Fruit fly (Drosophila melanogaster) whole organism, embryonic: ENCODE results near the gene Rpp30.

Experiments
- Bteb2 ChIP-seq: fragments of 200-800 bp; sonication (Bioruptor generic); optimal IDR thresholded peaks from 2 replicates; lab custom pipeline; 2016; ENCODE audit warnings: missing biosample characterization, missing genetic modification characterization
- CG10321 ChIP-seq: fragments of 200-800 bp; sonication (Bioruptor generic); IDR thresholded peaks from 2 replicates; pipeline ENCODE4 v1.3.6; 2022; ENCODE audit warnings: missing biosample characterization, missing genetic modification characterization
- CG11504 ChIP-seq: fragments of 200-800 bp; sonication (Bioruptor generic); optimal IDR thresholded peaks from 3 replicates; lab custom pipeline; 2019; ENCODE audit warnings: missing biosample characterization, mild to moderate bottlenecking, missing genetic modification characterization, moderate library complexity
- CG13624 ChIP-seq: fragments of 200-800 bp; sonication (Bioruptor generic); optimal IDR thresholded peaks from 2 replicates; lab custom pipeline; 2016; ENCODE audit warnings: missing biosample characterization, missing genetic modification characterization
- CG14014 ChIP-seq: fragments of 200-800 bp; sonication (Bioruptor generic); IDR thresholded peaks from 2 replicates; pipeline ENCODE4 v1.3.6; 2022; ENCODE audit warnings: missing biosample characterization, missing genetic modification characterization
- CG15011 ChIP-seq: fragments of 200-800 bp; sonication (Bioruptor generic); optimal IDR thresholded peaks from 3 replicates; lab custom pipeline; 2018; ENCODE audit warnings: missing biosample characterization, mild to moderate bottlenecking, missing genetic modification characterization
- CG17359 ChIP-seq: fragments of 200-800 bp; sonication (Bioruptor generic); optimal IDR thresholded peaks from 3 replicates; lab custom pipeline; 2018; ENCODE audit warnings: missing biosample characterization, mild to moderate bottlenecking, missing genetic modification characterization, moderate library complexity
- CG18764 ChIP-seq: fragments of 200-800 bp; sonication (Bioruptor generic); optimal IDR thresholded peaks from 3 replicates; lab custom pipeline; 2016; ENCODE audit warnings: missing biosample characterization, missing genetic modification characterization
- CG2678 ChIP-seq: fragments of 200-800 bp; sonication (Bioruptor generic); optimal IDR thresholded peaks from 3 replicates; lab custom pipeline; 2019; ENCODE audit warnings: missing biosample characterization, mild to moderate bottlenecking, missing genetic modification characterization, moderate library complexity
- CG30403 ChIP-seq: fragments of 200-800 bp; sonication (Bioruptor generic); optimal IDR thresholded peaks from 3 replicates; lab custom pipeline; 2016; ENCODE audit warnings: missing biosample characterization, missing genetic modification characterization
- CG3065 ChIP-seq: fragments of 200-800 bp; sonication (Bioruptor generic); optimal IDR thresholded peaks from 2 replicates; lab custom pipeline; 2016; ENCODE audit warnings: missing biosample characterization, missing genetic modification characterization
- CG31365 ChIP-seq: fragments of 200-800 bp; sonication (Bioruptor generic); optimal IDR thresholded peaks from 2 replicates; lab custom pipeline; 2018; ENCODE audit warnings: missing biosample characterization, mild to moderate bottlenecking, missing genetic modification characterization
- CG33213 ChIP-seq: fragments of 200-800 bp; sonication (Bioruptor generic); optimal IDR thresholded peaks from 3 replicates; lab custom pipeline; 2016; ENCODE audit warnings: missing biosample characterization, missing genetic modification characterization
- CG4730 ChIP-seq: fragments of 200-800 bp; sonication (Bioruptor generic); IDR thresholded peaks from 2 replicates; pipeline ENCODE4 v1.3.6; 2022; ENCODE audit warnings: missing biosample characterization, missing genetic modification characterization
- CG6175 ChIP-seq: fragments of 200-800 bp; sonication (Bioruptor generic); IDR thresholded peaks from 3 replicates; pipeline ENCODE4 v1.3.6; 2022; ENCODE audit warnings: missing biosample characterization, missing genetic modification characterization
- CG6689 ChIP-seq: fragments of 200-800 bp; sonication (Bioruptor generic); IDR thresholded peaks from 2 replicates; pipeline ENCODE4 v1.3.6; 2022; ENCODE audit warnings: missing biosample characterization, missing genetic modification characterization
- CG8290 ChIP-seq, 3 experiments: fragments of 200-800 bp; sonication (Bioruptor generic); optimal IDR thresholded peaks; 2 replicates each; lab custom pipeline; 2016 to 2019; ENCODE audit warnings: missing biosample characterization in 3 of 3, missing genetic modification characterization in 3 of 3, mild to moderate bottlenecking in 2 of 3, moderate library complexity in 1 of 3
- CG9876 ChIP-seq: fragments of 200-800 bp; sonication (Bioruptor generic); optimal IDR thresholded peaks from 2 replicates; lab custom pipeline; 2016; ENCODE audit warnings: missing biosample characterization, missing genetic modification characterization
- Deaf1 ChIP-seq: fragments of 200-800 bp; optimal IDR thresholded peaks from 3 replicates; lab custom pipeline; 2019; ENCODE audit warnings: missing biosample characterization, mild to moderate bottlenecking, missing genetic modification characterization, moderate library complexity
- Ets97D ChIP-seq: fragments of 200-800 bp; sonication (Bioruptor generic); optimal IDR thresholded peaks from 3 replicates; lab custom pipeline; 2016; ENCODE audit warnings: missing biosample characterization, missing genetic modification characterization
- GATAe ChIP-seq: fragments of 200-800 bp; sonication (Bioruptor generic); conservative IDR thresholded peaks from 2 replicates; pipeline ENCODE4 v1.3.6; 2022; ENCODE audit warnings: missing biosample characterization, missing genetic modification characterization
- H15 ChIP-seq: fragments of 200-800 bp; sonication (Bioruptor generic); IDR thresholded peaks from 3 replicates; pipeline ENCODE4 v1.3.6; 2022; ENCODE audit warnings: missing biosample characterization, missing genetic modification characterization
- HLH3B ChIP-seq: fragments of 200-800 bp; sonication (Bioruptor generic); IDR thresholded peaks from 2 replicates; pipeline ENCODE4 v1.3.6; 2022; ENCODE audit warnings: missing biosample characterization, missing genetic modification characterization
- HLHmδ ChIP-seq: fragments of 200-800 bp; sonication (Bioruptor generic); optimal IDR thresholded peaks from 2 replicates; lab custom pipeline; 2018; ENCODE audit warnings: missing biosample characterization, mild to moderate bottlenecking, missing genetic modification characterization, moderate library complexity
- Jarid2 ChIP-seq: fragments of 200-800 bp; sonication (Bioruptor generic); optimal IDR thresholded peaks from 3 replicates; lab custom pipeline; 2017; ENCODE audit warnings: mild to moderate bottlenecking, missing biosample characterization, missing genetic modification reagents, missing genetic modification characterization
- Max ChIP-seq: fragments of 200-800 bp; sonication (Bioruptor generic); optimal IDR thresholded peaks from 2 replicates; lab custom pipeline; 2016; ENCODE audit warnings: missing biosample characterization, mild to moderate bottlenecking, missing genetic modification characterization
- NFAT ChIP-seq: fragments of 200-800 bp; sonication (Bioruptor generic); IDR thresholded peaks from 2 replicates; pipeline ENCODE4 v1.3.6; 2022; ENCODE audit warnings: missing biosample characterization, missing genetic modification characterization
- Ptx1 ChIP-seq: fragments of 200-800 bp; sonication (Bioruptor generic); IDR thresholded peaks from 2 replicates; pipeline ENCODE4 v1.3.6; 2022; ENCODE audit warnings: missing biosample characterization, missing genetic modification characterization
- Taf1 ChIP-seq: fragments of 200-800 bp; sonication (Bioruptor generic); IDR thresholded peaks from 2 replicates; pipeline ENCODE4 v1.3.6; 2022; ENCODE audit warnings: missing biosample characterization, missing genetic modification characterization
- corto ChIP-seq: fragments of 200-800 bp; sonication (Bioruptor generic); optimal IDR thresholded peaks from 2 replicates; lab custom pipeline; 2016; ENCODE audit warnings: missing biosample characterization, mild to moderate bottlenecking, missing genetic modification characterization, moderate library complexity
- disco-r ChIP-seq: fragments of 200-800 bp; sonication (Bioruptor generic); optimal IDR thresholded peaks from 2 replicates; lab custom pipeline; 2016; ENCODE audit warnings: missing biosample characterization, missing genetic modification characterization
- ems ChIP-seq: fragments of 200-800 bp; sonication (Bioruptor generic); optimal IDR thresholded peaks from 3 replicates; lab custom pipeline; 2016; ENCODE audit warnings: missing biosample characterization, missing genetic modification characterization
- fd64A ChIP-seq: fragments of 200-800 bp; sonication (Bioruptor generic); optimal IDR thresholded peaks from 3 replicates; lab custom pipeline; 2018; ENCODE audit warnings: missing biosample characterization, mild to moderate bottlenecking, missing genetic modification characterization
- ftz-f1 ChIP-seq: fragments of 200-800 bp; sonication (Bioruptor generic); optimal IDR thresholded peaks from 2 replicates; lab custom pipeline; 2016; ENCODE audit warnings: missing biosample characterization, missing genetic modification characterization
- gcm ChIP-seq: fragments of 200-800 bp; sonication (Bioruptor generic); optimal IDR thresholded peaks from 2 replicates; lab custom pipeline; 2019; ENCODE audit warnings: missing biosample characterization, mild to moderate bottlenecking, missing genetic modification characterization, moderate library complexity
- gsb ChIP-seq: fragments of 200-800 bp; sonication (Bioruptor generic); IDR thresholded peaks from 2 replicates; pipeline ENCODE4 v1.3.6; 2022; ENCODE audit warnings: missing biosample characterization, missing genetic modification characterization
- inv ChIP-seq: fragments of 200-800 bp; sonication (Bioruptor generic); IDR thresholded peaks from 2 replicates; pipeline ENCODE4 v1.3.6; 2022; ENCODE audit warnings: missing biosample characterization, missing genetic modification characterization; ENCODE audit not compliant: partially characterized antibody
- jing ChIP-seq: fragments of 200-800 bp; sonication (Bioruptor generic); optimal IDR thresholded peaks from 2 replicates; lab custom pipeline; 2018; ENCODE audit warnings: missing biosample characterization, mild to moderate bottlenecking, missing genetic modification characterization
- jumu ChIP-seq: fragments of 200-800 bp; sonication (Bioruptor generic); optimal IDR thresholded peaks from 3 replicates; lab custom pipeline; 2016; ENCODE audit warnings: missing biosample characterization, missing genetic modification characterization
- lola ChIP-seq, 3 experiments: fragments of >200 bp in 2 of 3; fragments of 200-800 bp in 1 of 3; sonication (Bioruptor generic) in 1 of 3; optimal IDR thresholded peaks; 2 replicates each; lab custom pipeline; 2017 to 2019; ENCODE audit warnings: missing biosample characterization in 3 of 3, missing genetic modification characterization in 3 of 3, mild to moderate bottlenecking in 1 of 3, moderate library complexity in 1 of 3
- nom ChIP-seq: fragments of 200-800 bp; sonication (Bioruptor generic); optimal IDR thresholded peaks from 2 replicates; lab custom pipeline; 2017; ENCODE audit warnings: missing biosample characterization, missing genetic modification characterization, mild to moderate bottlenecking, moderate library complexity, missing genetic modification reagents
- pan ChIP-seq, 4 experiments: fragments of >200 bp in 3 of 4; fragments of 200-800 bp in 1 of 4; sonication (Bioruptor generic) in 1 of 4; optimal IDR thresholded peaks in 3 of 4; IDR thresholded peaks in 1 of 4; 2 replicates each; pipeline versions ENCODE4 v1.3.6 to Lab custom; 2017 to 2022; ENCODE audit warnings: missing biosample characterization in 2 of 4, missing genetic modification characterization in 2 of 4, mixed read lengths in 1 of 4
- salm ChIP-seq: fragments of 200-800 bp; sonication (Bioruptor generic); optimal IDR thresholded peaks from 2 replicates; lab custom pipeline; 2018; ENCODE audit warnings: missing biosample characterization, mild to moderate bottlenecking, missing genetic modification characterization
- stc ChIP-seq: fragments of 200-800 bp; sonication (Bioruptor generic); IDR thresholded peaks from 2 replicates; pipeline ENCODE4 v1.3.6; 2022; ENCODE audit warnings: missing biosample characterization, missing genetic modification characterization
- unpg ChIP-seq: fragments of 200-800 bp; sonication (Bioruptor generic); optimal IDR thresholded peaks from 3 replicates; lab custom pipeline; 2018; ENCODE audit warnings: missing biosample characterization, mild to moderate bottlenecking, missing genetic modification characterization, moderate library complexity
- vfl ChIP-seq: fragments of 200-800 bp; sonication (Bioruptor generic); optimal IDR thresholded peaks from 2 replicates; lab custom pipeline; 2016; ENCODE audit warnings: missing biosample characterization, missing genetic modification characterization
- wek ChIP-seq: fragments of 200-800 bp; sonication (Bioruptor generic); optimal IDR thresholded peaks from 3 replicates; lab custom pipeline; 2018; ENCODE audit warnings: missing biosample characterization, mild to moderate bottlenecking, missing genetic modification characterization, moderate library complexity
- zfh2 ChIP-seq: fragments of 200-800 bp; sonication (Bioruptor generic); optimal IDR thresholded peaks from 2 replicates; lab custom pipeline; 2016; ENCODE audit warnings: missing biosample characterization, missing genetic modification characterization

The Rpp30 gene

DNA sequence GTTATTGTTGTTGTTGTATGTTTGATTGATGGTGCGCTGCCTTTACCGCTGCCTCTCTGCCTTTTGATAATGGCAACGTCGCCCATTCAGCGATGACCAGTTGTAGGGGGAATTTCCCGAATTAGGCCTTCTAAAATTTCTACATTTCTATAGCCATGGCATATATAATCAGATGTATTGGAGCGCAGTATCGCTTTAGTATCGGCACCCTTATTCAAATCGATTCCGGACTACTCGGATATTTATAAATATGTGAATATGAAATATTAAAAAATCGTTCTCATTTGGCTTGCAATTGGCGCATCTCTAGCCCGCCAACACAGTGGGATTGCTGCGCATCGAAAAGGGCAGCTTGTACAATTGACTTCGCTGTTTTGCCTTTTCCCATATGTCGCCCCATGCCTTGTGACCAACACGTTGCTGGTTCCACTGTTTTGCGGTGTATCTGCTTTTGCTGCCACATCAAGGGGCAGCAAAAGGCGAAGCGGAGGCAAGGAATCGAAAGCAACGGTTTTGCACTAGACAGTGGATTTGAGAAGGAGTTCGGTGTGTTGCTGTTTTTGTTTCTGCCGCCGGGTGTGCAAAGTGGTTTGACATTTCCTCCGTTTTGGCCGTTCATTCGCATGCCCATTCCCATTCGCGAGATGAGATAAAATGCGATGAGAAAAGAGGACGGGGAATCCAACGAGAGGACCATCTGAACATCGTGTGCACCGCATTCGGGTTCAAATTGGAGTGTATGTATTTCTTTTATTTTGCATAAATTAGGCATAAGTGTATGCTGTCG lies 27.4 kb downstream of the Rpp30 start (continued):
- TF ChIP-seq pan (optimal IDR thresholded peaks at IDR 0.05; lab: Kevin White, UChicago) (no peak), pan (GFP tag; optimal IDR thresholded peaks at IDR 0.05 in 1 of 2, IDR thresholded peaks at IDR 0.05 in 1 of 2) (peak in 1 of 2 experiments; percentile 57), CG14014 (peak; percentile 61), ems (GFP tag; lab: Kevin White, UChicago) (peak; percentile 62), CG9876 (GFP tag; lab: Kevin White, UChicago) (no peak), fd64A (GFP tag; lab: Kevin White, UChicago) (no peak), Bteb2 (GFP tag; lab: Kevin White, UChicago) (peak; percentile 19), lola (GFP tag; optimal IDR thresholded peaks at IDR 0.05; lab: Kevin White, UChicago) (peak in 1 of 3 experiments; percentile 42), CG6689 (peak; percentile 45), CG10321 (GFP tag; lab: Robert Waterston, UW) (no peak), nom (GFP tag; lab: Kevin White, UChicago) (peak; percentile 85), CG8290 (GFP tag; optimal IDR thresholded peaks at IDR 0.05; lab: Kevin White, UChicago) (no peak), CG8290 (tag; optimal IDR thresholded peaks at IDR 0.05; lab: Kevin White, UChicago) (no peak), CG17359 (tag; lab: Kevin White, UChicago) (peak; percentile 60), CG3065 (no peak), H15 (GFP tag; lab: Robert Waterston, UW) (peak; percentile 43; the same call in 1 of the 3 replicates), CG18764 (GFP tag; lab: Kevin White, UChicago) (peak; percentile 34), Max (peak; percentile 55), CG30403 (peak; percentile 74), stc (GFP tag; lab: Robert Waterston, UW) (peak; percentile 34; the same call in 1 of the 2 replicates), vfl (GFP tag; lab: Kevin White, UChicago) (peak; percentile 16), unpg (no peak), NFAT (peak; percentile 63; the same call in 1 of the 2 replicates), CG6175 (GFP tag; lab: Robert Waterston, UW) (no peak), CG31365 (no peak), CG11504 (tag; lab: Kevin White, UChicago) (no peak), corto (GFP tag; lab: Kevin White, UChicago) (peak; percentile 72), Taf1 (peak; percentile 42; the same call in 1 of the 2 replicates), wek (peak; percentile 12), Ets97D (GFP tag; lab: Kevin White, UChicago) (peak; percentile 21), CG13624 (GFP tag; lab: Kevin White, UChicago) (peak; percentile 32), CG15011 (peak; percentile 54), gcm (GFP tag; lab: Kevin White, UChicago) (no peak), GATAe (GFP tag; lab: Robert Waterston, UW) (no peak), Deaf1 (tag; lab: Kevin White, UChicago) (peak; percentile 77), gsb (GFP tag; lab: Robert Waterston, UW) (0 out of 2 replicates have a peak, but pooled peaks have one; percentile 24), HLH3B (GFP tag; lab: Robert Waterston, UW) (peak; percentile 59), inv (GFP tag; lab: Robert Waterston, UW) (0 out of 2 replicates have a peak, but pooled peaks have one; percentile 8), jing (GFP tag; lab: Kevin White, UChicago) (peak; percentile 32), disco-r (GFP tag; lab: Kevin White, UChicago) (no peak), HLHmδ (no peak), CG2678 (tag; lab: Kevin White, UChicago) (no peak), CG33213 (GFP tag; lab: Kevin White, UChicago) (peak; percentile 24), salm (peak; percentile 13), Jarid2 (GFP tag; lab: Kevin White, UChicago) (no peak), zfh2 (GFP tag; lab: Kevin White, UChicago) (peak; percentile 8), ftz-f1 (GFP tag; lab: Kevin White, UChicago) (no peak), CG4730 (GFP tag; lab: Robert Waterston, UW) (peak; percentile 28; the same call in 1 of the 2 replicates), jumu (GFP tag; lab: Kevin White, UChicago) (peak; percentile 58), Ptx1 (GFP tag; lab: Robert Waterston, UW) (peak; percentile 75)
